Worm (Caenorhabditis elegans): Measurements from ENCODE around the gene F20D6.2.

F20D6.2 gene

DNA sequence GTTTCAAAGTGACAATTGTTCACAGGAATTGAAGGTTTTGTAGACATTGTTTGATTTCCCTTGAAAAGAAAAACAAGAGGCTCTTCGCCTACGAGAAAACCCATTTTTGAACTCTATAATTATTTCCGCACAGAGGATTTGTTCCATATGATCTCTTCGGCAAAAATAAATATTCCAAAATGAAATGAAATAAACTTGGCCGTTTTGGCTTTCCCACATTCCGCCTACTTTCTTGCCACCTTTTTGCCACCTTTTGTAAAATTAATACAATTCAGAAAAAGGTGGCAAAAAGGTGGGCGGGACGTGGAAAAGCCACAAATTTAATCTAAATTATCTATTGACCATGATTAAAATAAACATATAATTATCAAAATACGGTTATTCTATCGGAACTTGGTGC is 2.6 kb downstream of the F20D6.2 start, which contains the start of gene F20D6.15:
TSS of gene F20D6.15 (minus strand) at position 47 of the 400 bp plus-strand sequence.
- TF ChIP-seq egl-5 (tag; optimal IDR thresholded peaks at IDR 0.05) = no peak
- no peak for TF ChIP-seq nhr-237 (tag; optimal IDR thresholded peaks at IDR 0.05)
- no peak for TF ChIP-seq ceh-16 (tag; optimal IDR thresholded peaks at IDR 0.05)
- no peak for TF ChIP-seq snpc-4 (tag; optimal IDR thresholded peaks at IDR 0.05)
- no peak for TF ChIP-seq nhr-43 (tag; optimal IDR thresholded peaks at IDR 0.05; ENCODE audit: poor library complexity, severe bottlenecking)
- TF ChIP-seq lin-39 (tag; optimal IDR thresholded peaks at IDR 0.05) = no peak
- no peak for TF ChIP-seq elt-2 (tag; optimal IDR thresholded peaks at IDR 0.05)
- TF ChIP-seq lsy-12 (tag; optimal IDR thresholded peaks at IDR 0.05) = no peak
- no peak for TF ChIP-seq elt-1 (tag; optimal IDR thresholded peaks at IDR 0.05)
- no peak for TF ChIP-seq aly-2 (tag; optimal IDR thresholded peaks at IDR 0.05)
- no peak for TF ChIP-seq nhr-12 (tag; optimal IDR thresholded peaks at IDR 0.05)
- TF ChIP-seq unc-62 (GFP tag; optimal IDR thresholded peaks at IDR 0.05) = no peak
- TF ChIP-seq skn-1 (tag; optimal IDR thresholded peaks at IDR 0.05) = no peak

DNA sequence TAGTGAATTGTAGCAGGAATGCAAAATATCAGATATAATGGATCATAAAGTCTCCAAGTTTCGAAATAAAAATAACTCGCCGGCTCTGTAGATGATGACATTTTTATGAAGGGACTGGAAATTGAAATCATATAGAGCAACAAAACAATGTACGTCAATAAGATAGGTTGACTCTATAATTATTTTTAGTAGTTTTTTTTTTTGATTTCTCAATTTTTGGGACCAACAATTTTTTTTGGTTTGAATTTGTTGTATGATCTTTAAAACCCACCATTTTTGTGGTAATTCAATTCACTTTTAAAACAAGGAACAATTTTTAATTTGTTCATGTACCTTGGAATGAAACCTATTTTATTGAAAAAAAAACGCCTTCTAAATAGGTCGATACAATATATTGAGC is 4.2 kb downstream of the F20D6.2 start, which contains the start of gene F20D6.12:
TSS of gene F20D6.12 (minus strand) at position 101 of the 400 bp plus-strand sequence.
- TF ChIP-seq eor-1 (tag; optimal IDR thresholded peaks at IDR 0.05) (no peak), unc-62 (GFP tag; optimal IDR thresholded peaks at IDR 0.05) (no peak)

DNA sequence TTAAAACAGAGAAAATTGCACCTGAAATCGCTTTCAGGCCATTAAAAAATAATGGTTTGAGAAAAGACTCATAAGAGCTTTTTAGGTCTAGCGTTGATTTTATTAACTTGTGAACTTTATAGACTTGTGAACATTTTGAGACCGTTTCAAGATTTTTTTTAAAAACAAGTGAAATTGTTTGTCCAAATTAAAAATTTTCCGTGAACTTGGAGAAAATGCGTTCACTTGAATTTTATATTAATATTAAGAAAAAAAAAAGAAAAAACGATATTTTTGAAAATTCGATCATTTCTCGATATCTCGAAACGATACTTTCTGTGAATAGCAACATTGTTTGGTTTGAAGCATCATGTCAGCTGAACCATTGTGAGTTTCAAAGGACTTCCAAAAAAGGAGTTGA is 4.6 kb downstream of the F20D6.2 start, which contains the start of gene F20D6.1:
TSS of gene F20D6.1 (plus strand) at position 301 of the 400 bp plus-strand sequence.
- no peak for TF ChIP-seq elt-2 (tag; optimal IDR thresholded peaks at IDR 0.05)
- no peak for TF ChIP-seq mdl-1 (tag; optimal IDR thresholded peaks at IDR 0.05)
- no peak for TF ChIP-seq nhr-77 (tag; optimal IDR thresholded peaks at IDR 0.05)
- no peak for TF ChIP-seq lin-39 (tag; optimal IDR thresholded peaks at IDR 0.05)
- no peak for TF ChIP-seq unc-62 (GFP tag; optimal IDR thresholded peaks at IDR 0.05)
- no peak for TF ChIP-seq nhr-76 (tag; optimal IDR thresholded peaks at IDR 0.05)
- no peak for TF ChIP-seq nhr-28 (tag; optimal IDR thresholded peaks at IDR 0.05)
- no peak for TF ChIP-seq nhr-12 (tag; optimal IDR thresholded peaks at IDR 0.05)
- TF ChIP-seq nhr-67 (tag; optimal IDR thresholded peaks at IDR 0.05) = no peak
- no peak for TF ChIP-seq hmg-11 (tag; optimal IDR thresholded peaks at IDR 0.05)
- no peak for TF ChIP-seq ztf-11 (tag; optimal IDR thresholded peaks at IDR 0.05)
- TF ChIP-seq daf-12 (tag; optimal IDR thresholded peaks at IDR 0.05) = no peak
- TF ChIP-seq zag-1 (tag; optimal IDR thresholded peaks at IDR 0.05) = no peak
- no peak for TF ChIP-seq fkh-2 (tag; optimal IDR thresholded peaks at IDR 0.05)
- TF ChIP-seq nhr-43 (tag; optimal IDR thresholded peaks at IDR 0.05; ENCODE audit: poor library complexity, severe bottlenecking) = no peak
- no peak for TF ChIP-seq sea-2 (GFP tag; optimal IDR thresholded peaks at IDR 0.05)

DNA sequence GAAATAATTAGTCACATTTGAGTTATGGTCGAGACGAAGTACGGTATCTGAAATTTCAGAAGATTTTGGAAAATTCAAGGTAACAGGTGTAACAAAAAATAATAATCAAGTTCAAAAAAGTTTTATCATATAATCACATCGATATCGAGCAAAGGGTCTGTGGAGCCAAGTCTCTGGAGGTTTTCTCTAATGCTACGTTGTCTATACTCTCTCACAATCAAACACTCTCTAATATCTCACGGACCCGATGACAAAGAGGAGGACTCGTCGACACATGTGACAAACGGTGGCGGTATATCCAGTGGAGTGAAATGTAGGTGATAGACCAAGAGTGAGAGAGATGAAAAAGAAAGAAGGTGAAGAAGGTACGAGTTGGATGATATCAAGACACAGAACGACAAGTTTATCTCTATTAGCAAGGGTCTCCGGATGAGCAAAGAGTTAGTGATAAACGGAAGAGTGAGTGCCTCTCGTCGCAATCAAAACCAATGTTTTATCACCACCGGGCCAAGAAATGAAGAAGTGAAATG is 10.1 kb downstream of the F20D6.2 start, which contains the start of gene F20D6.10:
TSS of gene F20D6.10 (minus strand) at position 51 of the 530 bp plus-strand sequence.
- TF ChIP-seq unc-62 (GFP tag; optimal IDR thresholded peaks at IDR 0.05) (no peak), nhr-23 (tag; optimal IDR thresholded peaks at IDR 0.05) (no peak), aly-2 (tag; optimal IDR thresholded peaks at IDR 0.05) (no peak), pha-4 (tag; optimal IDR thresholded peaks at IDR 0.05) (no peak), ZK546.5 (tag; optimal IDR thresholded peaks at IDR 0.05) (no peak), jun-1 (tag; optimal IDR thresholded peaks at IDR 0.05) (no peak), egl-5 (tag; optimal IDR thresholded peaks at IDR 0.05) (no peak)

DNA sequence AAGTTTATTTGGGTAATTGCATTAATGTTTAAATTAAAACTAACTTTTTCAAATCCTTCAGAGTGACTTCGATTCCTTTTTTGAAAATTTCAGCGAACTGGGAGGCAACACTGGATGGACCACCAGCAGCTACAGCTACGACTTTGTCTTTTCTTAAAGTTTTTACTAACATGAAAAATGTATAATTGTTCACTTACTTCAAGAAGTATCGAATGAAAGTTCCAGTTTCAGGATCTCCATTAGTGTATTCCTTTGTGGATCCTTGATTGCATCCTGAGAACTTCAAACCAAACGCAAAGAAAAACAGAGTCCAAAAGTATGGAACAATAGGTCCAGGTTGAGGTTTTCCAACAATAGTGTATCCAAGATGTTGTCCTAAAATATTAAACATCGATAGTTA is 11.2 kb downstream of the F20D6.2 start:
- TF ChIP-seq skn-1 (tag; optimal IDR thresholded peaks at IDR 0.05) (no peak), mml-1 (tag; optimal IDR thresholded peaks at IDR 0.05) (no peak), nhr-77 (tag; optimal IDR thresholded peaks at IDR 0.05) (no peak), egl-27 (tag; optimal IDR thresholded peaks at IDR 0.05) (no peak), ceh-82 (tag; optimal IDR thresholded peaks at IDR 0.05) (no peak), lin-15B (tag; optimal IDR thresholded peaks at IDR 0.05) (no peak), egl-5 (tag; optimal IDR thresholded peaks at IDR 0.05) (no peak), nhr-237 (tag; optimal IDR thresholded peaks at IDR 0.05) (no peak)

DNA sequence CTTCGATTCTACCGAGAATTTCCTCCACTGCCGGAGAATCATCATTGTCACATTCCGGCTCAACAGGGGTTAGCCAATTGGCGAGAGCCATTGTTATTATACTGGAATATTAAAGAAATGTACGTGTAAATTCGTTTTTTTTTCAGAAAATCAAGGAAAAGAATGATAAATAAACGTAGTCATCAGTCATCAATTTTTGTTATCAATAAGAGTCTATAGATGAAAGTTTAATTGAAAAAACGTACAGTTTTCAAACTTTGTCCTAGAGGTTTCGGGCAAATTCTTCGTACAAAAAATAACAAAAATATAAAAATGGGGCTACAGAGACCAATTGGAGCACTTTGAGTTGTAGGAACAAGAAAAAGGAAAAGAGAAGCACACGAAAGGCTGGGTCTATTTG is 13.2 kb downstream of the F20D6.2 start, which contains the start of gene F20D6.11:
TSS of gene F20D6.11 (minus strand) at position 101 of the 400 bp plus-strand sequence.
- TF ChIP-seq fkh-10 (GFP tag; optimal IDR thresholded peaks at IDR 0.05) = no peak
- TF ChIP-seq nhr-76 (tag; optimal IDR thresholded peaks at IDR 0.05) = no peak
- peak; percentile 18 for TF ChIP-seq elt-2 (tag; optimal IDR thresholded peaks at IDR 0.05)
- no peak for TF ChIP-seq ceh-82 (tag; optimal IDR thresholded peaks at IDR 0.05)
- no peak for TF ChIP-seq nhr-43 (tag; optimal IDR thresholded peaks at IDR 0.05; ENCODE audit: poor library complexity, severe bottlenecking)
- no peak for TF ChIP-seq aly-2 (tag; optimal IDR thresholded peaks at IDR 0.05)

Data from whole organism, L3 larva.